Worm (Caenorhabditis elegans): ENCODE results near the gene ugt-32.

- TF ChIP-seq tbx-2 (tag; optimal IDR thresholded peaks at IDR 0.05) (no peak), mab-9 (GFP tag; IDR thresholded peaks at IDR 0.05) (no peak), aly-2 (tag; optimal IDR thresholded peaks at IDR 0.05) (no peak)
Measured at ce11 chrV:3843926-3844325, at the start of gene ugt-32.
